Fruit fly (Drosophila melanogaster): ENCODE data around the gene CG4615.

- TF ChIP-seq CTCF (optimal IDR thresholded peaks at IDR 0.05) (no peak), CG8478 (optimal IDR thresholded peaks at IDR 0.05) (no peak)
Measured at dm6 chrX:7104400-7105068, 2.4 kb upstream of the CG4615 start, which contains the start of the genes CG4617 and CG8300.

Data from S2 (cell line).